Worm (Caenorhabditis elegans): ENCODE data around the gene tag-329.

ce11 chrV:9504474-9504960 lies 30.2 kb upstream of the tag-329 start, which contains the start of gene haao-1:
- TF ChIP-seq mep-1 (tag; optimal IDR thresholded peaks at IDR 0.05) (no peak), lin-13 (tag; optimal IDR thresholded peaks at IDR 0.05) (no peak), pha-4 (tag; optimal IDR thresholded peaks at IDR 0.05) (no peak), flh-1 (GFP tag; optimal IDR thresholded peaks at IDR 0.05) (no peak), nhr-12 (tag; optimal IDR thresholded peaks at IDR 0.05) (no peak), unc-39 (tag; optimal IDR thresholded peaks at IDR 0.05) (no peak), unc-62 (GFP tag; optimal IDR thresholded peaks at IDR 0.05) (no peak)

Measured in whole organism, mixed stage, embryonic.